Worm (Caenorhabditis elegans) whole organism, L4 larva: ENCODE results near the gene F37B12.3.

Source experiments
- F49E8.2 ChIP-seq: sonication (generic microtip); optimal IDR thresholded peaks from 2 replicates; lab custom pipeline; 2016; ENCODE audit warnings: missing compliant biosample characterization, mild to moderate bottlenecking, missing genetic modification characterization, borderline replicate concordance
- spr-1 ChIP-seq: sonication (generic microtip); optimal IDR thresholded peaks from 2 replicates; lab custom pipeline; 2016; ENCODE audit warnings: mild to moderate bottlenecking, missing genetic modification characterization, missing compliant biosample characterization
- unc-62 ChIP-seq, 3 experiments: fragments of 150-350 bp in 1 of 3; sonication (generic microtip); optimal IDR thresholded peaks in 2 of 3; peaks in 1 of 3; 1 replicate in 1 of 3; 2 replicates in 2 of 3; lab custom pipeline; 2014 to 2017; ENCODE audit warnings: missing biosample characterization in 3 of 3, missing genetic modification characterization in 3 of 3, missing genetic modification reagents in 3 of 3, missing genotype in 1 of 3
- zip-11 ChIP-seq: fragments of 200-800 bp; sonication (Bioruptor generic); IDR thresholded peaks from 2 replicates; pipeline ENCODE4 v1.3.6; 2022; ENCODE audit warnings: missing genetic modification characterization, missing compliant biosample characterization

F37B12.3 gene

DNA sequence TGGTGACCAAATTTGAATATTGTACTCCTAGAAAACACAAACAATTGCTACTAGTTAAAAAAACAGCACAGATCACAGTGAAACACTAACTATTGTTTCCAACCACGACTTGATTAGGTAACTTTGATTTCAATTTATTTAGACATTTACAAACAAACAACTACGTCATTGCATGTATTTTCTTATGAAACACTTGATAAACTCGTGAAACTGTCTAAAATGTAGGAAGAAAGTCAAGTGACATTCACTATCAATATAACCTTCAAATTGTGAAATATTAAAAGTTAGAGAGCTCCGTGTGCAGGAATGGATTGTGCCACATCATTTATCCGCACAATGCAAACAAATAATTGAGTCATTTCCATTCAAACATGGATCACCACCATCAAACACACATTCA, 50.9 kb downstream of the F37B12.3 start (continued):
- no peak for TF ChIP-seq spr-1
- TF ChIP-seq F49E8.2 (tag; lab: Kevin White, UChicago), result no peak
- TF ChIP-seq zip-11, result no peak
- TF ChIP-seq unc-62 (GFP tag; optimal IDR thresholded peaks at IDR 0.05 in 1 of 2; lab: Kevin White, UChicago), result no peak
- no peak for TF ChIP-seq unc-62 (tag; optimal IDR thresholded peaks at IDR 0.05; lab: Kevin White, UChicago)
